Worm (Caenorhabditis elegans): ENCODE data around the gene Y32H12A.7.

Gene Y32H12A.7

ce11 chrIII:5349250-5349649, 36.0 kb downstream of the Y32H12A.7 start, which contains the start of gene thoc-5 (continued):
- TF ChIP-seq nhr-43 (tag; optimal IDR thresholded peaks at IDR 0.05; ENCODE audit: poor library complexity, severe bottlenecking) (peak; percentile 93), tbx-2 (tag; optimal IDR thresholded peaks at IDR 0.05) (no peak), ceh-16 (tag; optimal IDR thresholded peaks at IDR 0.05) (no peak), nhr-23 (tag; optimal IDR thresholded peaks at IDR 0.05) (peak; percentile 80), nhr-76 (tag; optimal IDR thresholded peaks at IDR 0.05) (no peak), eor-1 (tag; optimal IDR thresholded peaks at IDR 0.05) (no peak), ceh-28 (tag; optimal IDR thresholded peaks at IDR 0.05) (peak; percentile 53), elt-1 (tag; optimal IDR thresholded peaks at IDR 0.05) (no peak), ZK546.5 (tag; optimal IDR thresholded peaks at IDR 0.05) (no peak)

- no peak for TF ChIP-seq unc-62 (GFP tag; optimal IDR thresholded peaks at IDR 0.05)
- no peak for TF ChIP-seq nhr-77 (tag; optimal IDR thresholded peaks at IDR 0.05)
- TF ChIP-seq mml-1 (tag; optimal IDR thresholded peaks at IDR 0.05) = no peak
- TF ChIP-seq ZK546.5 (tag; optimal IDR thresholded peaks at IDR 0.05) = no peak
- TF ChIP-seq ceh-16 (tag; optimal IDR thresholded peaks at IDR 0.05) = no peak
- TF ChIP-seq ztf-11 (tag; optimal IDR thresholded peaks at IDR 0.05) = no peak
- no peak for TF ChIP-seq nhr-12 (tag; optimal IDR thresholded peaks at IDR 0.05)
- no peak for TF ChIP-seq nfya-1 (tag; optimal IDR thresholded peaks at IDR 0.05; ENCODE audit: insufficient read depth)
- no peak for TF ChIP-seq ceh-82 (tag; optimal IDR thresholded peaks at IDR 0.05)
- TF ChIP-seq skn-1 (tag; optimal IDR thresholded peaks at IDR 0.05) = no peak
- no peak for TF ChIP-seq nhr-11 (tag; optimal IDR thresholded peaks at IDR 0.05)
- TF ChIP-seq egl-5 (tag; optimal IDR thresholded peaks at IDR 0.05) = no peak
- TF ChIP-seq lsy-12 (tag; optimal IDR thresholded peaks at IDR 0.05) = no peak
- no peak for TF ChIP-seq fkh-10 (GFP tag; optimal IDR thresholded peaks at IDR 0.05)
- no peak for TF ChIP-seq lin-39 (tag; optimal IDR thresholded peaks at IDR 0.05)
- no peak for TF ChIP-seq R02D3.7 (tag; optimal IDR thresholded peaks at IDR 0.05)
- no peak for TF ChIP-seq pqm-1 (tag; optimal IDR thresholded peaks at IDR 0.05)
Observed at ce11 chrIII:5346017-5346416, 39.2 kb downstream of the Y32H12A.7 start, which contains the start of gene glrx-21. Gene glrx-21, minus strand, starts transcription at chrIII:5346117.

ce11 chrIII:5344561-5344960, 40.7 kb downstream of the Y32H12A.7 start:
- TF ChIP-seq elt-2 (tag; optimal IDR thresholded peaks at IDR 0.05) = no peak
- no peak for TF ChIP-seq nhr-23 (tag; optimal IDR thresholded peaks at IDR 0.05)
- no peak for TF ChIP-seq egl-27 (tag; optimal IDR thresholded peaks at IDR 0.05)
- no peak for TF ChIP-seq lsy-12 (tag; optimal IDR thresholded peaks at IDR 0.05)
- no peak for TF ChIP-seq nhr-43 (tag; optimal IDR thresholded peaks at IDR 0.05; ENCODE audit: poor library complexity, severe bottlenecking)
- TF ChIP-seq snpc-4 (tag; optimal IDR thresholded peaks at IDR 0.05) = no peak
- TF ChIP-seq nhr-67 (tag; optimal IDR thresholded peaks at IDR 0.05) = no peak
- TF ChIP-seq mdl-1 (tag; optimal IDR thresholded peaks at IDR 0.05) = no peak
- TF ChIP-seq jun-1 (tag; optimal IDR thresholded peaks at IDR 0.05) = no peak
- TF ChIP-seq skn-1 (tag; optimal IDR thresholded peaks at IDR 0.05) = no peak
- no peak for TF ChIP-seq elt-3 (tag; optimal IDR thresholded peaks at IDR 0.05)
- TF ChIP-seq nhr-12 (tag; optimal IDR thresholded peaks at IDR 0.05) = no peak
- TF ChIP-seq ama-1 (optimal IDR thresholded peaks at IDR 0.05) = no peak
- no peak for TF ChIP-seq nhr-25 (tag; optimal IDR thresholded peaks at IDR 0.05)
- TF ChIP-seq fkh-10 (GFP tag; optimal IDR thresholded peaks at IDR 0.05) = no peak
- no peak for TF ChIP-seq fos-1 (tag; optimal IDR thresholded peaks at IDR 0.05)

ce11 chrIII:5343555-5343954, 41.7 kb downstream of the Y32H12A.7 start:
- TF ChIP-seq ceh-28 (tag; optimal IDR thresholded peaks at IDR 0.05) (no peak), fkh-2 (tag; optimal IDR thresholded peaks at IDR 0.05) (no peak), ceh-82 (tag; optimal IDR thresholded peaks at IDR 0.05) (no peak), ztf-4 (tag; optimal IDR thresholded peaks at IDR 0.05) (no peak), nhr-237 (tag; optimal IDR thresholded peaks at IDR 0.05) (no peak), elt-1 (tag; optimal IDR thresholded peaks at IDR 0.05) (no peak), nhr-23 (tag; optimal IDR thresholded peaks at IDR 0.05) (no peak), lin-15B (tag; optimal IDR thresholded peaks at IDR 0.05) (no peak), nfya-1 (tag; optimal IDR thresholded peaks at IDR 0.05; ENCODE audit: insufficient read depth) (no peak), lsy-12 (tag; optimal IDR thresholded peaks at IDR 0.05) (no peak)

Measured in whole organism, L3 larva.